Fruit fly (Drosophila melanogaster) whole organism, embryonic: ENCODE measurements around the gene CG5043.

ENCODE experiments used
- Abd-B ChIP-seq: fragments of 200-800 bp; sonication (Bioruptor generic); optimal IDR thresholded peaks from 2 replicates; lab custom pipeline; 2018; ENCODE audit warnings: missing biosample characterization, mild to moderate bottlenecking, missing genetic modification characterization, moderate library complexity
- Ada2b ChIP-seq: fragments of 200-800 bp; sonication (Bioruptor generic); IDR thresholded peaks from 2 replicates; pipeline ENCODE4 v1.3.6; 2022; ENCODE audit warnings: missing biosample characterization, missing genetic modification characterization
- Aef1 ChIP-seq: fragments of 200-800 bp; sonication (Bioruptor generic); IDR thresholded peaks from 3 replicates; pipeline ENCODE4 v1.3.6; 2022; ENCODE audit warnings: missing biosample characterization, missing genetic modification characterization
- CG10274 ChIP-seq: fragments of 200-800 bp; sonication (Bioruptor generic); optimal IDR thresholded peaks from 3 replicates; lab custom pipeline; 2017; ENCODE audit warnings: missing biosample characterization, mild to moderate bottlenecking, missing genetic modification characterization
- CG12071 ChIP-seq: fragments of 200-800 bp; sonication (Bioruptor generic); optimal IDR thresholded peaks from 3 replicates; lab custom pipeline; 2018; ENCODE audit warnings: missing biosample characterization, mild to moderate bottlenecking, missing genetic modification characterization
- CG12391 ChIP-seq: fragments of 200-800 bp; sonication (Bioruptor generic); optimal IDR thresholded peaks from 3 replicates; lab custom pipeline; 2018; ENCODE audit warnings: missing biosample characterization, mild to moderate bottlenecking, missing genetic modification characterization, moderate library complexity
- CG13775 ChIP-seq: fragments of 200-800 bp; sonication (Bioruptor generic); optimal IDR thresholded peaks from 3 replicates; lab custom pipeline; 2017; ENCODE audit warnings: missing biosample characterization, mild to moderate bottlenecking, missing genetic modification characterization
- CG13894 ChIP-seq: fragments of 200-800 bp; sonication (Bioruptor generic); optimal IDR thresholded peaks from 3 replicates; lab custom pipeline; 2018; ENCODE audit warnings: missing biosample characterization, mild to moderate bottlenecking, missing genetic modification characterization, moderate library complexity
- CG14860 ChIP-seq: fragments of 200-800 bp; sonication (Bioruptor generic); IDR thresholded peaks from 3 replicates; pipeline ENCODE4 v1.3.6; 2022; ENCODE audit warnings: missing biosample characterization, missing genetic modification characterization; ENCODE audit not compliant: partially characterized antibody
- CG17385 ChIP-seq: fragments of 200-800 bp; sonication (Bioruptor generic); optimal IDR thresholded peaks from 3 replicates; lab custom pipeline; 2018; ENCODE audit warnings: missing biosample characterization, mild to moderate bottlenecking, missing genetic modification characterization
- CG2678 ChIP-seq: fragments of 200-800 bp; sonication (Bioruptor generic); optimal IDR thresholded peaks from 3 replicates; lab custom pipeline; 2019; ENCODE audit warnings: missing biosample characterization, mild to moderate bottlenecking, missing genetic modification characterization, moderate library complexity
- CG2889 ChIP-seq: fragments of 200-800 bp; sonication (Bioruptor generic); IDR thresholded peaks from 3 replicates; pipeline ENCODE4 v1.3.6; 2022; ENCODE audit warnings: missing biosample characterization, missing genetic modification characterization
- CG3065 ChIP-seq: fragments of 200-800 bp; sonication (Bioruptor generic); optimal IDR thresholded peaks from 2 replicates; lab custom pipeline; 2016; ENCODE audit warnings: missing biosample characterization, missing genetic modification characterization
- CG31388 ChIP-seq: fragments of 200-800 bp; sonication (Bioruptor generic); optimal IDR thresholded peaks from 2 replicates; lab custom pipeline; 2016; ENCODE audit warnings: missing biosample characterization, missing genetic modification characterization
- CG4282 ChIP-seq: fragments of 200-800 bp; sonication (Bioruptor generic); optimal IDR thresholded peaks from 2 replicates; lab custom pipeline; 2016; ENCODE audit warnings: missing biosample characterization, missing genetic modification characterization
- CG6683 ChIP-seq: fragments of 200-800 bp; sonication (Bioruptor generic); optimal IDR thresholded peaks from 2 replicates; lab custom pipeline; 2017; ENCODE audit warnings: missing biosample characterization, mild to moderate bottlenecking, missing genetic modification characterization, missing genetic modification reagents
- CG8765 ChIP-seq: fragments of 200-800 bp; sonication (Bioruptor generic); IDR thresholded peaks from 2 replicates; pipeline ENCODE4 v1.3.6; 2022; ENCODE audit warnings: missing biosample characterization, missing genetic modification characterization
- HLHmδ ChIP-seq: fragments of 200-800 bp; sonication (Bioruptor generic); optimal IDR thresholded peaks from 2 replicates; lab custom pipeline; 2018; ENCODE audit warnings: missing biosample characterization, mild to moderate bottlenecking, missing genetic modification characterization, moderate library complexity
- Hey ChIP-seq: fragments of 200-800 bp; sonication (Bioruptor generic); optimal IDR thresholded peaks from 3 replicates; lab custom pipeline; 2018; ENCODE audit warnings: missing biosample characterization, mild to moderate bottlenecking, missing genetic modification characterization
- HmgZ ChIP-seq: fragments of 200-800 bp; sonication (Bioruptor generic); optimal IDR thresholded peaks from 2 replicates; lab custom pipeline; 2018; ENCODE audit warnings: missing biosample characterization, mild to moderate bottlenecking, missing genetic modification characterization
- Max ChIP-seq: fragments of 200-800 bp; sonication (Bioruptor generic); optimal IDR thresholded peaks from 2 replicates; lab custom pipeline; 2016; ENCODE audit warnings: missing biosample characterization, mild to moderate bottlenecking, missing genetic modification characterization
- NK7.1 ChIP-seq: fragments of 200-800 bp; sonication (Bioruptor generic); optimal IDR thresholded peaks from 3 replicates; lab custom pipeline; 2016; ENCODE audit warnings: missing biosample characterization, missing genetic modification characterization
- Nf-YA ChIP-seq: fragments of 200-800 bp; sonication (Bioruptor generic); IDR thresholded peaks from 2 replicates; pipeline ENCODE4 v1.3.6; 2022; ENCODE audit warnings: missing biosample characterization, missing genetic modification characterization
- Opbp ChIP-seq: fragments of 200-800 bp; sonication (Bioruptor generic); IDR thresholded peaks from 3 replicates; pipeline ENCODE4 v1.3.6; 2022; ENCODE audit warnings: missing biosample characterization, missing genetic modification characterization; ENCODE audit not compliant: partially characterized antibody
- Sin3A ChIP-seq: fragments of >200 bp; optimal IDR thresholded peaks from 2 replicates; lab custom pipeline; 2018
- Ssrp ChIP-seq: fragments of 200-800 bp; sonication (Bioruptor generic); optimal IDR thresholded peaks from 2 replicates; lab custom pipeline; 2018; ENCODE audit warnings: missing biosample characterization, mild to moderate bottlenecking, missing genetic modification characterization, moderate library complexity
- corto ChIP-seq: fragments of 200-800 bp; sonication (Bioruptor generic); optimal IDR thresholded peaks from 2 replicates; lab custom pipeline; 2016; ENCODE audit warnings: missing biosample characterization, mild to moderate bottlenecking, missing genetic modification characterization, moderate library complexity
- da ChIP-seq: fragments of 200-800 bp; sonication (Bioruptor generic); optimal IDR thresholded peaks from 2 replicates; lab custom pipeline; 2016; ENCODE audit warnings: missing biosample characterization, missing genetic modification characterization
- danr ChIP-seq: fragments of 200-800 bp; sonication (Bioruptor generic); IDR thresholded peaks from 2 replicates; pipeline ENCODE4 v1.3.6; 2022; ENCODE audit warnings: missing biosample characterization, missing genetic modification characterization
- dmrt11E ChIP-seq: fragments of 200-800 bp; sonication (Bioruptor generic); optimal IDR thresholded peaks from 3 replicates; lab custom pipeline; 2018; ENCODE audit warnings: missing biosample characterization, mild to moderate bottlenecking, missing genetic modification characterization, moderate library complexity
- esg ChIP-seq: fragments of 200-800 bp; sonication (Bioruptor generic); conservative IDR thresholded peaks from 2 replicates; pipeline ENCODE4 v1.3.6; 2022; ENCODE audit warnings: missing biosample characterization, missing genetic modification characterization
- fd96Cb ChIP-seq: fragments of 200-800 bp; sonication (Bioruptor generic); optimal IDR thresholded peaks from 2 replicates; lab custom pipeline; 2018; ENCODE audit warnings: missing biosample characterization, mild to moderate bottlenecking, missing genetic modification characterization, moderate library complexity
- gce ChIP-seq: fragments of 200-800 bp; sonication (Bioruptor generic); IDR thresholded peaks from 3 replicates; pipeline ENCODE4 v1.3.6; 2022; ENCODE audit warnings: missing biosample characterization, missing genetic modification characterization
- ken ChIP-seq: fragments of 200-800 bp; sonication (Bioruptor generic); IDR thresholded peaks from 3 replicates; pipeline ENCODE4 v1.3.6; 2022; ENCODE audit warnings: missing biosample characterization, missing genetic modification characterization
- lola ChIP-seq, 3 experiments: fragments of >200 bp in 2 of 3; fragments of 200-800 bp in 1 of 3; sonication (Bioruptor generic) in 1 of 3; optimal IDR thresholded peaks; 2 replicates each; lab custom pipeline; 2017 to 2019; ENCODE audit warnings: missing biosample characterization in 3 of 3, missing genetic modification characterization in 3 of 3, mild to moderate bottlenecking in 1 of 3, moderate library complexity in 1 of 3
- mirr ChIP-seq: fragments of 200-800 bp; sonication (Bioruptor generic); optimal IDR thresholded peaks from 3 replicates; lab custom pipeline; 2018; ENCODE audit warnings: missing biosample characterization, mild to moderate bottlenecking, missing genetic modification characterization
- nmo ChIP-seq: fragments of 200-800 bp; sonication (Bioruptor generic); optimal IDR thresholded peaks from 2 replicates; lab custom pipeline; 2018; ENCODE audit warnings: missing biosample characterization, mild to moderate bottlenecking, missing genetic modification characterization, moderate library complexity
- pan ChIP-seq, 4 experiments: fragments of >200 bp in 3 of 4; fragments of 200-800 bp in 1 of 4; sonication (Bioruptor generic) in 1 of 4; optimal IDR thresholded peaks in 3 of 4; IDR thresholded peaks in 1 of 4; 2 replicates each; pipeline versions ENCODE4 v1.3.6 to Lab custom; 2017 to 2022; ENCODE audit warnings: missing biosample characterization in 2 of 4, missing genetic modification characterization in 2 of 4, mixed read lengths in 1 of 4
- pb ChIP-seq: fragments of 200-800 bp; sonication (Bioruptor generic); optimal IDR thresholded peaks from 3 replicates; lab custom pipeline; 2016; ENCODE audit warnings: missing biosample characterization, missing genetic modification characterization
- repo ChIP-seq: fragments of 200-800 bp; sonication (Bioruptor generic); optimal IDR thresholded peaks from 2 replicates; lab custom pipeline; 2016; ENCODE audit warnings: missing biosample characterization, missing genetic modification characterization
- ro ChIP-seq: fragments of 200-800 bp; sonication (Bioruptor generic); IDR thresholded peaks from 2 replicates; pipeline ENCODE4 v1.3.6; 2022; ENCODE audit warnings: missing biosample characterization, missing genetic modification characterization
- sqz ChIP-seq: fragments of 200-800 bp; sonication (Bioruptor generic); optimal IDR thresholded peaks from 3 replicates; lab custom pipeline; 2018; ENCODE audit warnings: missing biosample characterization, mild to moderate bottlenecking, missing genetic modification characterization
- stwl ChIP-seq: fragments of 200-800 bp; sonication (Bioruptor generic); optimal IDR thresholded peaks from 3 replicates; lab custom pipeline; 2018; ENCODE audit warnings: missing biosample characterization, mild to moderate bottlenecking, missing genetic modification characterization, moderate library complexity
- tio ChIP-seq: fragments of 200-800 bp; sonication (Bioruptor generic); optimal IDR thresholded peaks from 2 replicates; lab custom pipeline; 2017; ENCODE audit warnings: missing biosample characterization, missing genetic modification characterization, inconsistent platforms
- tna ChIP-seq: fragments of 200-800 bp; sonication (Bioruptor generic); IDR thresholded peaks from 2 replicates; pipeline ENCODE4 v1.3.6; 2022; ENCODE audit warnings: missing biosample characterization, missing genetic modification characterization; ENCODE audit not compliant: partially characterized antibody
- vvl ChIP-seq: fragments of 200-800 bp; sonication (Bioruptor generic); IDR thresholded peaks from 2 replicates; pipeline ENCODE4 v1.3.6; 2022; ENCODE audit warnings: missing biosample characterization, missing genetic modification characterization
- wdn ChIP-seq: fragments of 200-800 bp; sonication (Bioruptor generic); IDR thresholded peaks from 2 replicates; pipeline ENCODE4 v1.3.6; 2022; ENCODE audit warnings: missing biosample characterization, missing genetic modification characterization
- zfh2 ChIP-seq: fragments of 200-800 bp; sonication (Bioruptor generic); optimal IDR thresholded peaks from 2 replicates; lab custom pipeline; 2016; ENCODE audit warnings: missing biosample characterization, missing genetic modification characterization

The CG5043 gene

dm6 chr2L:17480943-17481580, 47.4 kb downstream of the CG5043 start, which contains the start of the genes fws and Lamtor3 (continued):
- TF ChIP-seq Hey (tag; lab: Kevin White, UChicago), result peak; percentile 72
- peak in 1 of 3 experiments; percentile 95 for TF ChIP-seq lola (GFP tag; optimal IDR thresholded peaks at IDR 0.05; lab: Kevin White, UChicago)
- peak; percentile 94 for TF ChIP-seq tio (GFP tag; lab: Kevin White, UChicago)
- TF ChIP-seq pan (optimal IDR thresholded peaks at IDR 0.05; lab: Kevin White, UChicago), result no peak
- TF ChIP-seq pan (GFP tag; optimal IDR thresholded peaks at IDR 0.05 in 1 of 2, IDR thresholded peaks at IDR 0.05 in 1 of 2), result peak in 1 of 2 experiments; percentile 100
- peak; percentile 27 for TF ChIP-seq da (GFP tag; lab: Kevin White, UChicago)
- peak; percentile 98 for TF ChIP-seq Abd-B (GFP tag; lab: Kevin White, UChicago)
- TF ChIP-seq ken, result peak; percentile 99
- no peak for TF ChIP-seq Sin3A
- TF ChIP-seq CG31388 (GFP tag; lab: Kevin White, UChicago), result peak; percentile 93
- peak; percentile 97 for TF ChIP-seq danr (GFP tag; lab: Robert Waterston, UW)
- peak; percentile 99 for TF ChIP-seq CG13775
- peak; percentile 56 for TF ChIP-seq mirr (GFP tag; lab: Kevin White, UChicago)
- peak; percentile 91 for TF ChIP-seq sqz (GFP tag; lab: Kevin White, UChicago)
- peak; percentile 97 for TF ChIP-seq ro (GFP tag; lab: Robert Waterston, UW)
- TF ChIP-seq Ssrp (tag; lab: Kevin White, UChicago), result peak; percentile 98
- TF ChIP-seq HLHmδ, result no peak
- TF ChIP-seq corto, result peak; percentile 91
- peak; percentile 99 for TF ChIP-seq CG8765 (GFP tag; lab: Robert Waterston, UW)
- TF ChIP-seq CG17385 (GFP tag; lab: Kevin White, UChicago), result peak; percentile 96
- peak; percentile 99 for TF ChIP-seq wdn (GFP tag; lab: Robert Waterston, UW)
- peak; percentile 99 for TF ChIP-seq gce (GFP tag; lab: Robert Waterston, UW)
- TF ChIP-seq dmrt11E (tag; lab: Kevin White, UChicago), result peak; percentile 98
- TF ChIP-seq Ada2b (GFP tag; lab: Robert Waterston, UW), result peak; percentile 99
- peak; percentile 62 for TF ChIP-seq NK7.1 (GFP tag; lab: Kevin White, UChicago)
- TF ChIP-seq CG6683 (GFP tag; lab: Kevin White, UChicago), result peak; percentile 94
- TF ChIP-seq Nf-YA (GFP tag; lab: Robert Waterston, UW), result peak; percentile 97
- TF ChIP-seq Aef1 (GFP tag; lab: Robert Waterston, UW), result peak; percentile 99
- peak; percentile 84 for TF ChIP-seq CG10274 (GFP tag; lab: Kevin White, UChicago)
- TF ChIP-seq vvl (GFP tag; lab: Robert Waterston, UW), result peak; percentile 100
- peak; percentile 98 for TF ChIP-seq fd96Cb (tag; lab: Kevin White, UChicago)
- TF ChIP-seq repo, result peak; percentile 53
- TF ChIP-seq pb (GFP tag; lab: Kevin White, UChicago), result peak; percentile 52
- peak; percentile 98 for TF ChIP-seq CG2678
- TF ChIP-seq zfh2 (GFP tag; lab: Kevin White, UChicago), result peak; percentile 97
- peak; percentile 99 for TF ChIP-seq nmo (GFP tag; lab: Kevin White, UChicago)
- TF ChIP-seq esg (GFP tag; lab: Robert Waterston, UW), result peak; percentile 99
- TF ChIP-seq HmgZ, result peak; percentile 98
- peak; percentile 92 for TF ChIP-seq Max (GFP tag; lab: Kevin White, UChicago)
- TF ChIP-seq CG14860 (GFP tag; lab: Robert Waterston, UW), result peak; percentile 59; the same call in 1 of the 3 replicates
- peak; percentile 87 for TF ChIP-seq stwl
- peak; percentile 99 for TF ChIP-seq CG12391 (tag; lab: Kevin White, UChicago)
- TF ChIP-seq tna (GFP tag; lab: Robert Waterston, UW), result no peak; the same call in 1 of the 2 replicates
- TF ChIP-seq CG4282 (GFP tag; lab: Kevin White, UChicago), result peak; percentile 44
- peak; percentile 95 for TF ChIP-seq CG12071
- peak; percentile 51; the same call in 1 of the 3 replicates for TF ChIP-seq Opbp
- TF ChIP-seq CG3065 (GFP tag; lab: Kevin White, UChicago), result peak; percentile 92
- peak; percentile 94 for TF ChIP-seq CG13894
- peak; percentile 99 for TF ChIP-seq CG2889 (GFP tag; lab: Robert Waterston, UW)
